Worm (Caenorhabditis elegans): ENCODE measurements around the gene T10C6.7.

DNA sequence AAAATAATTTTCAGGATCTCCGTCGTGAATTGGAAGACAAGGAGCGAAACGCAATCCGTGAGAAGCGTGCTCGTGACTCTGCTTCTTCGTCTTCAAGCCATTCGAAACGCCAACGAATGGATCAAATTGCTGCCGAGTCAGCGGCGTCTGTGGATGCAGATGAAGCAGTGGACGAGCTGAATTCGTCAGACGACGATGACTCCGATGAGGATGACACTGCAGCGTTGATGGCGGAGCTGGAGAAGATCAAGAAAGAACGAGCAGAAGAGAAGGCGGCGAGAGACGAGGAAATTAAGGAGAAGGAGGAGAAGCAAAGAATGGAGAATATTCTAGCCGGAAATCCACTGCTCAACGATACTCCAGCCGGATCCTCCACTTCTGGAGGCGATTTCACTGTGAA is 8.0 kb downstream of the T10C6.7 start:
- TF ChIP-seq B0310.2 (tag; optimal IDR thresholded peaks at IDR 0.05) = no peak
- no peak for TF ChIP-seq ama-1 (optimal IDR thresholded peaks at IDR 0.05)
- no peak for TF ChIP-seq flt-1 (GFP tag; IDR thresholded peaks at IDR 0.05)
- no peak for TF ChIP-seq sea-1 (GFP tag; conservative IDR thresholded peaks at IDR 0.05)
- TF ChIP-seq aly-1 (tag; optimal IDR thresholded peaks at IDR 0.05) = no peak
- no peak for TF ChIP-seq tra-4 (tag; optimal IDR thresholded peaks at IDR 0.05)
- no peak for TF ChIP-seq hnd-1 (tag; optimal IDR thresholded peaks at IDR 0.05)
- no peak for TF ChIP-seq F13C5.2 (tag; optimal IDR thresholded peaks at IDR 0.05)
- TF ChIP-seq hmbx-1 (tag; optimal IDR thresholded peaks at IDR 0.05) = no peak
- no peak for TF ChIP-seq ets-7 (tag; optimal IDR thresholded peaks at IDR 0.05)
- no peak for TF ChIP-seq ceh-36 (tag; optimal IDR thresholded peaks at IDR 0.05)
- no peak for TF ChIP-seq tbx-37 (GFP tag; conservative IDR thresholded peaks at IDR 0.05)
- TF ChIP-seq ceh-13 (GFP tag; optimal IDR thresholded peaks at IDR 0.05) = no peak
